Worm (Caenorhabditis elegans) whole organism, young adult: ENCODE data around the gene F33E11.2.

Source experiments
- B0261.1 ChIP-seq: sonication (generic microtip); optimal IDR thresholded peaks from 2 replicates; lab custom pipeline; 2016; ENCODE audit warnings: mild to moderate bottlenecking, missing genetic modification characterization, moderate library complexity, missing compliant biosample characterization
- C17E4.6 ChIP-seq: fragments of 200-800 bp; sonication (Bioruptor generic); IDR thresholded peaks from 2 replicates; pipeline ENCODE4 v1.3.6; 2022; ENCODE audit warnings: missing genetic modification reagents, missing genetic modification characterization, missing compliant biosample characterization
- D2030.7 ChIP-seq: fragments of 200-800 bp; sonication (Bioruptor generic); IDR thresholded peaks from 2 replicates; pipeline ENCODE4 v1.3.6; 2022; ENCODE audit warnings: missing genetic modification reagents, missing genetic modification characterization, missing compliant biosample characterization
- F22D6.2 ChIP-seq: sonication (generic microtip); optimal IDR thresholded peaks from 2 replicates; lab custom pipeline; 2016; ENCODE audit warnings: mild to moderate bottlenecking, missing genetic modification characterization, missing compliant biosample characterization
- F49E8.2 ChIP-seq: sonication (generic microtip); optimal IDR thresholded peaks from 3 replicates; lab custom pipeline; 2017; ENCODE audit warnings: missing genetic modification characterization, mild to moderate bottlenecking, missing compliant biosample characterization, antibody characterized with exemption, moderate library complexity; ENCODE audit not compliant: insufficient read depth
- F52B5.7 ChIP-seq: sonication (generic microtip); optimal IDR thresholded peaks from 2 replicates; lab custom pipeline; 2016; ENCODE audit warnings: mild to moderate bottlenecking, missing genetic modification characterization, missing compliant biosample characterization
- Y53F4B.3 ChIP-seq: fragments of 200-800 bp; sonication (Bioruptor generic); IDR thresholded peaks from 2 replicates; pipeline ENCODE4 v1.3.6; 2022; ENCODE audit warnings: missing genetic modification reagents, missing genetic modification characterization, missing compliant biosample characterization
- Y56A3A.18 ChIP-seq: fragments of 200-800 bp; sonication (Bioruptor generic); IDR thresholded peaks from 2 replicates; pipeline ENCODE4 v1.3.6; 2022; ENCODE audit warnings: missing genetic modification reagents, missing genetic modification characterization, missing compliant biosample characterization
- Y79H2A.3 ChIP-seq: fragments of 200-800 bp; sonication (Bioruptor generic); conservative IDR thresholded peaks from 2 replicates; pipeline ENCODE4 v1.3.6; 2022; ENCODE audit warnings: missing genetic modification reagents, missing genetic modification characterization, missing compliant biosample characterization
- Y95B8A.8 ChIP-seq: fragments of 200-800 bp; sonication (Bioruptor generic); IDR thresholded peaks from 2 replicates; pipeline ENCODE4 v1.3.6; 2022; ENCODE audit warnings: missing genetic modification reagents, missing genetic modification characterization, missing compliant biosample characterization
- aptf-2 ChIP-seq: fragments of 200-800 bp; sonication (Bioruptor generic); conservative IDR thresholded peaks from 2 replicates; pipeline ENCODE4 v1.3.6; 2022; ENCODE audit warnings: missing genetic modification reagents, missing genetic modification characterization, missing compliant biosample characterization
- attf-3 ChIP-seq: fragments of 200-800 bp; sonication (Bioruptor generic); conservative IDR thresholded peaks from 2 replicates; pipeline ENCODE4 v1.3.6; 2022; ENCODE audit warnings: missing genetic modification reagents, missing genetic modification characterization, missing compliant biosample characterization
- cebp-2 ChIP-seq: fragments of 200-800 bp; sonication (Bioruptor generic); IDR thresholded peaks from 2 replicates; pipeline ENCODE4 v1.3.6; 2022; ENCODE audit warnings: missing genetic modification characterization, missing compliant biosample characterization
- ceh-27 ChIP-seq: fragments of 200-800 bp; sonication (Bioruptor generic); optimal IDR thresholded peaks from 2 replicates; lab custom pipeline; 2018; ENCODE audit warnings: mild to moderate bottlenecking, missing genetic modification characterization, moderate library complexity, missing compliant biosample characterization
- ceh-40 ChIP-seq: fragments of 200-800 bp; sonication (Bioruptor generic); IDR thresholded peaks from 2 replicates; pipeline ENCODE4 v1.3.6; 2022; ENCODE audit warnings: missing genetic modification characterization, missing compliant biosample characterization
- chd-7 ChIP-seq: sonication (generic microtip); optimal IDR thresholded peaks from 2 replicates; lab custom pipeline; 2016; ENCODE audit warnings: mild to moderate bottlenecking, missing genetic modification characterization, moderate library complexity, missing compliant biosample characterization
- dox-1 ChIP-seq: fragments of 200-800 bp; sonication (Bioruptor generic); IDR thresholded peaks from 2 replicates; pipeline ENCODE4 v1.3.6; 2022; ENCODE audit warnings: missing genetic modification reagents, missing genetic modification characterization, missing compliant biosample characterization
- egl-44 ChIP-seq: fragments of 200-800 bp; sonication (Bioruptor generic); IDR thresholded peaks from 2 replicates; pipeline ENCODE4 v1.3.6; 2022; ENCODE audit warnings: missing genetic modification reagents, missing genetic modification characterization, missing compliant biosample characterization
- hlh-26 ChIP-seq: fragments of 200-800 bp; sonication (Bioruptor generic); conservative IDR thresholded peaks from 2 replicates; pipeline ENCODE4 v1.3.6; 2022; ENCODE audit warnings: missing genetic modification reagents, missing genetic modification characterization, missing compliant biosample characterization
- hrde-1 ChIP-seq: sonication (generic microtip); optimal IDR thresholded peaks from 2 replicates; lab custom pipeline; 2016; ENCODE audit warnings: missing genetic modification characterization, mild to moderate bottlenecking, missing compliant biosample characterization, moderate library complexity, missing genotype, missing genetic modification reagents, borderline replicate concordance
- let-526 ChIP-seq: fragments of 200-800 bp; sonication (Bioruptor generic); IDR thresholded peaks from 2 replicates; pipeline ENCODE4 v1.3.6; 2022; ENCODE audit warnings: missing genetic modification reagents, missing genetic modification characterization, missing compliant biosample characterization
- lsl-1 ChIP-seq: fragments of 200-800 bp; sonication (Bioruptor generic); optimal IDR thresholded peaks from 2 replicates; lab custom pipeline; 2018; ENCODE audit warnings: mild to moderate bottlenecking, missing genetic modification characterization, moderate library complexity, missing compliant biosample characterization
- nhr-179 ChIP-seq: sonication (generic microtip); optimal IDR thresholded peaks from 2 replicates; lab custom pipeline; 2016; ENCODE audit warnings: mild to moderate bottlenecking, missing genetic modification characterization, missing compliant biosample characterization
- nhr-80 ChIP-seq: sonication (generic microtip); optimal IDR thresholded peaks from 2 replicates; lab custom pipeline; 2016; ENCODE audit warnings: missing genetic modification characterization, missing compliant biosample characterization
- nhr-90 ChIP-seq: sonication (generic microtip); optimal IDR thresholded peaks from 2 replicates; lab custom pipeline; 2016; ENCODE audit warnings: missing genotype, mild to moderate bottlenecking, missing genetic modification characterization, missing compliant biosample characterization
- pbrm-1 ChIP-seq: fragments of 200-800 bp; sonication (Bioruptor generic); IDR thresholded peaks from 2 replicates; pipeline ENCODE4 v1.3.6; 2022; ENCODE audit warnings: missing genetic modification reagents, missing genetic modification characterization, missing compliant biosample characterization
- rpc-1 ChIP-seq, 2 experiments: fragments of 150-350 bp in 1 of 2; sonication (generic microtip) in 1 of 2; optimal IDR thresholded peaks; 2 replicates each; lab custom pipeline; 2014 to 2018; ENCODE audit warnings: missing biosample characterization in 1 of 2, missing genetic modification characterization in 1 of 2, missing genetic modification reagents in 1 of 2, missing genotype in 1 of 2
- snpc-1.1 ChIP-seq: sonication (generic microtip); optimal IDR thresholded peaks from 2 replicates; lab custom pipeline; 2017; ENCODE audit warnings: missing genetic modification characterization, mild to moderate bottlenecking, missing compliant biosample characterization, antibody characterized with exemption, moderate library complexity, missing genotype, missing genetic modification reagents; ENCODE audit not compliant: insufficient read depth
- snpc-4 ChIP-seq, 5 experiments: fragments of 150-350 bp in 1 of 5; sonication (generic microtip) in 4 of 5; optimal IDR thresholded peaks; 2 replicates each; lab custom pipeline; 2014 to 2018; ENCODE audit warnings: missing genetic modification characterization in 5 of 5, missing biosample characterization in 3 of 5, antibody characterized with exemption in 2 of 5, mild to moderate bottlenecking in 2 of 5, missing compliant biosample characterization in 2 of 5, missing genotype in 2 of 5, moderate library complexity in 2 of 5, missing genetic modification reagents in 1 of 5
- tbx-9 ChIP-seq: sonication (generic microtip); optimal IDR thresholded peaks from 2 replicates; lab custom pipeline; 2016; ENCODE audit warnings: borderline replicate concordance, missing genetic modification characterization, inconsistent platforms, missing compliant biosample characterization
- unc-62 ChIP-seq: fragments of 150-350 bp; optimal IDR thresholded peaks from 2 replicates; lab custom pipeline; 2014; ENCODE audit warnings: missing biosample characterization, missing genetic modification reagents, missing genetic modification characterization
- xnd-1 ChIP-seq: sonication (generic microtip); optimal IDR thresholded peaks from 2 replicates; lab custom pipeline; 2016; ENCODE audit warnings: missing genotype, missing genetic modification reagents, missing genetic modification characterization, missing compliant biosample characterization
- ztf-26 ChIP-seq: sonication (generic microtip); optimal IDR thresholded peaks from 2 replicates; lab custom pipeline; 2017; ENCODE audit warnings: missing genetic modification characterization, missing compliant biosample characterization
- ztf-28 ChIP-seq: fragments of 200-800 bp; sonication (Bioruptor generic); IDR thresholded peaks from 2 replicates; pipeline ENCODE4 v1.3.6; 2022; ENCODE audit warnings: missing genetic modification reagents, missing genetic modification characterization, missing compliant biosample characterization
- ztf-6 ChIP-seq: fragments of 200-800 bp; sonication (Bioruptor generic); IDR thresholded peaks from 2 replicates; pipeline ENCODE4 v1.3.6; 2022; ENCODE audit warnings: missing genetic modification reagents, missing genetic modification characterization, missing compliant biosample characterization

F33E11.2 gene

DNA sequence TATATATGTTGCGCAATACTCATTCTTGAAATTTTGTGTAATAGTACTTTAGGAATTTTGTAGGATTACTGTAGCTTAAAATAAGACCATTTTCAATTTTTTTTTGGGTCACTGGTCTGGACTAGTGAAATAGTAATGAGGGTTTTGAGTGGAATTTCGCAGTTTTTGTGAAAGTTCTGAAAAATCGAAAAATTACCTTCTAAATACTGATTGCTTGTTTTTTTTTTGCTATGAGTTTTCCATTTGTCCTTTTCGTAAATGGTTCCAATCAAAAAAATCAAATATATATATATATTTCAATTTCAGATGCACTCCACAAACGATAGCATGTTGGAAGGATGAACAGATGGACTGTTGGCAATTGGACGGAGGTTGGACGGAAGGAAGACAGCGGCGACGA lies 14.7 kb downstream of the F33E11.2 start, which contains the start of gene nhr-15:
TSS of gene nhr-15 (plus strand) at position 301 of the 400 bp plus-strand sequence.
- TF ChIP-seq lsl-1 (GFP tag; lab: Kevin White, UChicago), result peak; percentile 14
- no peak for TF ChIP-seq unc-62

DNA sequence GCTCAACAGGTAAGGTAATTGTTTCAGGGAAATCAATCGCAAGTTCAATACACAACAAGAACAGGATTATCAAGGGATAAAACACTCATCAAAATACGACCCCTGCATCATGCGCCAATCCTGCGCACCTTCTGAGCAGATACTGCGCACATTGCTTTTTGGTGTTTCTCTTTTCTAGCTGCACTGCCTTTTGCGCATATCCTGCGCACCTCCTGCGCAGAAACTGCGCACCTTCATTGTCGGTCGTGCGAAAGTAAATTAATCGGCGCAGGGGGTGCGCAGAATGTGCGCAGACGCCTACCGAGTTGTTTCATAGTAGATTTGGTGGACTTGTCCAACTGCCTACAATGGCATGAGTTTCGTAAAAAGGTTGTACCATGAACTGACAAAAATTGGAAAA lies 19.2 kb downstream of the F33E11.2 start:
- 0 out of 2 replicates have a peak, but pooled peaks have one; percentile 23 for TF ChIP-seq dox-1 (GFP tag; lab: Robert Waterston, UW)

DNA sequence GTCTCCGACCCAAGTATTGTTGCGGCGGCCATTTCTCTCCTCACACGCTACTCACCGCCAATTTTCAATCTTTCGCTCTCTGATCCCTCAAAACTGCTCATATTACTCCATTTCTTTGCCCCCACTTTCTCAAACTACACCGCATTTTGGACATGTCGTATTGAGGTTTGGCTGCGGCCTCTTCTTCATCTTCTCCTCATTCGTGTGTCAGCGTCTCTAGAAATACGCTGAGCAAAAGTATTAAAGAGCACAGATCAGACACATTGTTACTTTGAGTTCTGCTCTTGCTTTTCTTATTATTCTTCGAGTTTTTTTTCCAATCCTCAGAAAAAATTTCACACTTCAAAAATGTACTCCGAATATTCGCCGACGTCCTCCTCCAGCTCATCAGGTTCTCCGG lies 22.3 kb downstream of the F33E11.2 start:
- TF ChIP-seq nhr-90 (tag; lab: Kevin White, UChicago) (no peak), aptf-2 (GFP tag; lab: Robert Waterston, UW) (no peak), ztf-6 (no peak), Y95B8A.8 (GFP tag; lab: Robert Waterston, UW) (no peak), Y79H2A.3 (GFP tag; lab: Robert Waterston, UW) (no peak), F22D6.2 (tag; lab: Kevin White, UChicago) (no peak), pbrm-1 (GFP tag; lab: Robert Waterston, UW) (no peak), unc-62 (no peak), rpc-1 (optimal IDR thresholded peaks at IDR 0.05; lab: Kevin White, UChicago) (no peak), rpc-1 (tag; optimal IDR thresholded peaks at IDR 0.05; lab: Kevin White, UChicago) (no peak), egl-44 (GFP tag; lab: Robert Waterston, UW) (no peak), hrde-1 (tag; lab: Kevin White, UChicago) (no peak), ceh-40 (no peak), cebp-2 (GFP tag; lab: Robert Waterston, UW) (no peak)

DNA sequence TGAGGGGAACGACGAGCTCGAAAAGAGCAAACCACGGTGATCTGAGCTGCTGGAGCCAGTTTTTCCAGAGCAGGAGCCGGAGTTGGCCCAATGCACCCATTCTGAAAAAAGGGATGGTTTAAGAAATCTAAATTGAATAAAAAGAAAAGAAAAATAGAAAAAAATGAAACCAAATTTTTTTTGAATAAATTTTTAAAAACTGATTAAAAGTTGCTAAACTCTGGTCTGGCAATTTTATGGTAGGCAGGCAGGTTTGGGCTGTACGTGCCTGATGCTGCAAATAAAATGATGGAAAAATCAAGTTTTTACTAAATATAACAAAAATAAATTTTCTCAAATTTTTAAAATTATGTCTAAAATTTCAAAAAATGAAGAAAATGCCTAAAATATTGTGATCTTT lies 32.9 kb downstream of the F33E11.2 start, which contains the start of gene abt-4:
TSS of gene abt-4 (minus strand) at position 101 of the 400 bp plus-strand sequence.
- TF ChIP-seq snpc-4 (GFP tag; optimal IDR thresholded peaks at IDR 0.05; lab: Kevin White, UChicago) (no peak), snpc-4 (tag; optimal IDR thresholded peaks at IDR 0.05; lab: Kevin White, UChicago) (no peak), xnd-1 (no peak), D2030.7 (GFP tag; lab: Robert Waterston, UW) (no peak), attf-3 (GFP tag; lab: Robert Waterston, UW) (no peak), C17E4.6 (GFP tag; lab: Robert Waterston, UW) (no peak), ztf-26 (tag; lab: Kevin White, UChicago) (no peak), Y79H2A.3 (GFP tag; lab: Robert Waterston, UW) (no peak), ztf-28 (GFP tag; lab: Robert Waterston, UW) (no peak), nhr-179 (tag; lab: Kevin White, UChicago) (no peak), F52B5.7 (no peak), let-526 (GFP tag; lab: Robert Waterston, UW) (no peak), tbx-9 (tag; lab: Kevin White, UChicago) (no peak), Y56A3A.18 (GFP tag; lab: Robert Waterston, UW) (no peak), B0261.1 (tag; lab: Kevin White, UChicago) (no peak), Y53F4B.3 (GFP tag; lab: Robert Waterston, UW) (no peak), chd-7 (no peak), ceh-27 (GFP tag; lab: Kevin White, UChicago) (no peak), hrde-1 (tag; lab: Kevin White, UChicago) (no peak)

DNA sequence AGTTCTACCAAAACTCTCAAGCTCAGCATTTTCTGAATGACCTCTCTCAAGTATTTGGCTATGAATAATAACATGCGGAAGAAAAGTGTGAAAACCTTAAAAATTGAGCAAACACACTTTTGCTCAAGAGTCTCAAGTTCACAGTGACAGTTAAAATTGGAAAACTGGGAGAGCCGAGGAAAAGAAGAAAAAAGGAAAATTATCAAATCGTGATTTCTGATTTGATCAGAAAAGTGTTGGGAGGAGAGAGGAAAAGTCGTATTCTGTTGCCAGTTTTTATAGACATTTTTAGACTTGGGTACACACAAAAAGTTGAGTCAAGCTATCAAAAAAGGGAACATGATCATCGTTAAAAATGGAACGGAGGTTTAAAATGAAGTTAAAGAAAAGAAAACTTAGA lies 33.5 kb downstream of the F33E11.2 start:
- no peak for TF ChIP-seq let-526 (GFP tag; lab: Robert Waterston, UW)
- no peak for TF ChIP-seq F49E8.2 (tag; lab: Kevin White, UChicago)
- TF ChIP-seq nhr-80 (tag; lab: Kevin White, UChicago), result peak; percentile 71
- TF ChIP-seq snpc-1.1 (tag; lab: Kevin White, UChicago), result no peak
- TF ChIP-seq hlh-26 (GFP tag; lab: Robert Waterston, UW), result no peak
